Fruit fly (Drosophila melanogaster) whole organism, embryonic: Measurements from ENCODE around the gene Tre1.

Experiments
- CG10274 ChIP-seq: fragments of 200-800 bp; sonication (Bioruptor generic); optimal IDR thresholded peaks from 3 replicates; lab custom pipeline; 2017; ENCODE audit warnings: missing biosample characterization, mild to moderate bottlenecking, missing genetic modification characterization
- CG11723 ChIP-seq: fragments of 200-800 bp; sonication (Bioruptor generic); optimal IDR thresholded peaks from 2 replicates; lab custom pipeline; 2017; ENCODE audit warnings: missing biosample characterization, mild to moderate bottlenecking, missing genetic modification characterization
- CG13296 ChIP-seq: fragments of 200-800 bp; sonication (Bioruptor generic); optimal IDR thresholded peaks from 3 replicates; lab custom pipeline; 2018; ENCODE audit warnings: missing biosample characterization, mild to moderate bottlenecking, missing genetic modification characterization
- CG14050 ChIP-seq: fragments of 200-800 bp; sonication (Bioruptor generic); IDR thresholded peaks from 3 replicates; pipeline ENCODE4 v1.3.6; 2022; ENCODE audit warnings: missing biosample characterization, missing genetic modification characterization
- CG16813 ChIP-seq: fragments of 200-800 bp; sonication (Bioruptor generic); IDR thresholded peaks from 3 replicates; pipeline ENCODE4 v1.3.6; 2022; ENCODE audit warnings: missing biosample characterization, missing genetic modification characterization; ENCODE audit not compliant: partially characterized antibody
- CG17328 ChIP-seq: fragments of 200-800 bp; sonication (Bioruptor generic); IDR thresholded peaks from 2 replicates; pipeline ENCODE4 v1.3.6; 2022; ENCODE audit warnings: missing biosample characterization, missing genetic modification characterization
- CG1792 ChIP-seq: fragments of 200-800 bp; sonication (Bioruptor generic); optimal IDR thresholded peaks from 2 replicates; lab custom pipeline; 2016; ENCODE audit warnings: missing biosample characterization, missing genetic modification characterization
- CG2199 ChIP-seq: fragments of 200-800 bp; sonication (Bioruptor generic); IDR thresholded peaks from 3 replicates; pipeline ENCODE4 v1.3.6; 2022; ENCODE audit warnings: missing biosample characterization, missing genetic modification characterization
- CG32772 ChIP-seq: fragments of 200-800 bp; sonication (Bioruptor generic); IDR thresholded peaks from 2 replicates; pipeline ENCODE4 v1.3.6; 2022; ENCODE audit warnings: missing biosample characterization, missing genetic modification characterization
- CG4282 ChIP-seq: fragments of 200-800 bp; sonication (Bioruptor generic); optimal IDR thresholded peaks from 2 replicates; lab custom pipeline; 2016; ENCODE audit warnings: missing biosample characterization, missing genetic modification characterization
- CG4360 ChIP-seq: fragments of 200-800 bp; sonication (Bioruptor generic); IDR thresholded peaks from 2 replicates; pipeline ENCODE4 v1.3.6; 2022; ENCODE audit warnings: missing biosample characterization, missing genetic modification characterization
- CG4707 ChIP-seq: fragments of 200-800 bp; sonication (Bioruptor generic); optimal IDR thresholded peaks from 2 replicates; lab custom pipeline; 2018; ENCODE audit warnings: missing biosample characterization, mild to moderate bottlenecking, missing genetic modification characterization, moderate library complexity
- CG6254 ChIP-seq: fragments of 200-800 bp; sonication (Bioruptor generic); optimal IDR thresholded peaks from 3 replicates; lab custom pipeline; 2017; ENCODE audit warnings: mild to moderate bottlenecking, missing biosample characterization, missing genetic modification reagents, missing genetic modification characterization
- CG6791 ChIP-seq: fragments of 200-800 bp; sonication (Bioruptor generic); IDR thresholded peaks from 3 replicates; pipeline ENCODE4 v1.3.6; 2022; ENCODE audit warnings: missing biosample characterization, missing genetic modification characterization; ENCODE audit not compliant: partially characterized antibody
- CG7271 ChIP-seq: fragments of 200-800 bp; sonication (Bioruptor generic); optimal IDR thresholded peaks from 2 replicates; lab custom pipeline; 2018; ENCODE audit warnings: missing biosample characterization, mild to moderate bottlenecking, missing genetic modification characterization, moderate library complexity
- CG7987 ChIP-seq: fragments of 200-800 bp; sonication (Bioruptor generic); optimal IDR thresholded peaks from 2 replicates; lab custom pipeline; 2018; ENCODE audit warnings: missing biosample characterization, mild to moderate bottlenecking, missing genetic modification characterization, moderate library complexity
- CG9437 ChIP-seq: fragments of 200-800 bp; sonication (Bioruptor generic); optimal IDR thresholded peaks from 2 replicates; lab custom pipeline; 2018; ENCODE audit warnings: missing biosample characterization, mild to moderate bottlenecking, missing genetic modification characterization
- D19A ChIP-seq: fragments of 200-800 bp; optimal IDR thresholded peaks from 3 replicates; lab custom pipeline; 2019; ENCODE audit warnings: missing biosample characterization, mild to moderate bottlenecking, missing genetic modification characterization, moderate library complexity
- Deaf1 ChIP-seq: fragments of 200-800 bp; optimal IDR thresholded peaks from 3 replicates; lab custom pipeline; 2019; ENCODE audit warnings: missing biosample characterization, mild to moderate bottlenecking, missing genetic modification characterization, moderate library complexity
- Ets97D ChIP-seq: fragments of 200-800 bp; sonication (Bioruptor generic); optimal IDR thresholded peaks from 3 replicates; lab custom pipeline; 2016; ENCODE audit warnings: missing biosample characterization, missing genetic modification characterization
- Fer1 ChIP-seq: fragments of 200-800 bp; sonication (Bioruptor generic); optimal IDR thresholded peaks from 2 replicates; lab custom pipeline; 2017; ENCODE audit warnings: missing biosample characterization, mild to moderate bottlenecking, missing genetic modification characterization
- HLH4C ChIP-seq: fragments of 200-800 bp; sonication (Bioruptor generic); IDR thresholded peaks from 3 replicates; pipeline ENCODE4 v1.3.6; 2022; ENCODE audit warnings: missing biosample characterization, missing genetic modification characterization; ENCODE audit not compliant: partially characterized antibody
- HmgZ ChIP-seq: fragments of 200-800 bp; sonication (Bioruptor generic); optimal IDR thresholded peaks from 2 replicates; lab custom pipeline; 2018; ENCODE audit warnings: missing biosample characterization, mild to moderate bottlenecking, missing genetic modification characterization
- Hr51 ChIP-seq, 2 experiments: fragments of 200-800 bp; sonication (Bioruptor generic); optimal IDR thresholded peaks; 2 replicates in 1 of 2; 3 replicates in 1 of 2; lab custom pipeline; 2016 to 2018; ENCODE audit warnings: missing biosample characterization in 2 of 2, missing genetic modification characterization in 2 of 2, mild to moderate bottlenecking in 1 of 2, moderate library complexity in 1 of 2
- Lpt ChIP-seq: fragments of >200 bp; optimal IDR thresholded peaks from 2 replicates; lab custom pipeline; 2018; ENCODE audit warnings: missing biosample characterization, missing genetic modification characterization
- MBD-R2 ChIP-seq: fragments of 200-800 bp; sonication (Bioruptor generic); IDR thresholded peaks from 2 replicates; pipeline ENCODE4 v1.3.6; 2022; ENCODE audit warnings: missing biosample characterization, missing genetic modification characterization
- Max ChIP-seq: fragments of 200-800 bp; sonication (Bioruptor generic); optimal IDR thresholded peaks from 2 replicates; lab custom pipeline; 2016; ENCODE audit warnings: missing biosample characterization, mild to moderate bottlenecking, missing genetic modification characterization
- Meics ChIP-seq: fragments of 200-800 bp; sonication (Bioruptor generic); optimal IDR thresholded peaks from 2 replicates; lab custom pipeline; 2017; ENCODE audit warnings: missing biosample characterization, mild to moderate bottlenecking, missing genetic modification characterization
- Myb ChIP-seq: fragments of 200-800 bp; sonication (Bioruptor generic); optimal IDR thresholded peaks from 2 replicates; lab custom pipeline; 2016; ENCODE audit warnings: missing biosample characterization, missing genetic modification characterization
- Nf-YC ChIP-seq: fragments of 200-800 bp; optimal IDR thresholded peaks from 3 replicates; lab custom pipeline; 2019; ENCODE audit warnings: missing biosample characterization, mild to moderate bottlenecking, missing genetic modification characterization, moderate library complexity
- Optix ChIP-seq: fragments of 200-800 bp; sonication (Bioruptor generic); IDR thresholded peaks from 3 replicates; pipeline ENCODE4 v1.3.6; 2022; ENCODE audit warnings: missing biosample characterization, missing genetic modification characterization
- YL-1 ChIP-seq: fragments of 200-800 bp; sonication (Bioruptor generic); optimal IDR thresholded peaks from 3 replicates; lab custom pipeline; 2017; ENCODE audit warnings: missing biosample characterization, mild to moderate bottlenecking, missing genetic modification characterization
- al ChIP-seq: fragments of 200-800 bp; sonication (Bioruptor generic); IDR thresholded peaks from 2 replicates; pipeline ENCODE4 v1.3.6; 2022; ENCODE audit warnings: missing biosample characterization, missing genetic modification characterization
- ash1 ChIP-seq: fragments of 200-800 bp; sonication (Bioruptor generic); optimal IDR thresholded peaks from 2 replicates; lab custom pipeline; 2018; ENCODE audit warnings: missing biosample characterization, mild to moderate bottlenecking, missing genetic modification characterization
- btn ChIP-seq: fragments of 200-800 bp; sonication (Bioruptor generic); optimal IDR thresholded peaks from 2 replicates; lab custom pipeline; 2016; ENCODE audit warnings: missing biosample characterization, missing genetic modification characterization
- cas ChIP-seq: fragments of 200-800 bp; sonication (Bioruptor generic); IDR thresholded peaks from 2 replicates; pipeline ENCODE4 v1.3.6; 2022; ENCODE audit warnings: missing biosample characterization, missing genetic modification characterization
- chinmo ChIP-seq: fragments of 200-800 bp; sonication (Bioruptor generic); IDR thresholded peaks from 4 replicates; pipeline ENCODE4 v1.3.6; 2022; ENCODE audit warnings: missing biosample characterization, missing genetic modification characterization; ENCODE audit not compliant: partially characterized antibody
- dmrt11E ChIP-seq: fragments of 200-800 bp; sonication (Bioruptor generic); optimal IDR thresholded peaks from 3 replicates; lab custom pipeline; 2018; ENCODE audit warnings: missing biosample characterization, mild to moderate bottlenecking, missing genetic modification characterization, moderate library complexity
- en ChIP-seq: fragments of 200-800 bp; sonication (Bioruptor generic); optimal IDR thresholded peaks from 2 replicates; lab custom pipeline; 2016; ENCODE audit warnings: missing biosample characterization, missing genetic modification characterization
- hb ChIP-seq: fragments of 200-800 bp; sonication (Bioruptor generic); IDR thresholded peaks from 3 replicates; pipeline ENCODE4 v1.3.6; 2022; ENCODE audit warnings: missing biosample characterization, missing genetic modification characterization; ENCODE audit not compliant: partially characterized antibody
- kah ChIP-seq: fragments of 200-800 bp; sonication (Bioruptor generic); optimal IDR thresholded peaks from 2 replicates; lab custom pipeline; 2018; ENCODE audit warnings: missing biosample characterization, mild to moderate bottlenecking, missing genetic modification characterization
- lilli ChIP-seq: fragments of 200-800 bp; sonication (Bioruptor generic); optimal IDR thresholded peaks from 3 replicates; lab custom pipeline; 2016; ENCODE audit warnings: missing biosample characterization, missing genetic modification characterization
- nerfin-1 ChIP-seq: fragments of 200-800 bp; sonication (Bioruptor generic); optimal IDR thresholded peaks from 3 replicates; lab custom pipeline; 2019; ENCODE audit warnings: missing biosample characterization, mild to moderate bottlenecking, missing genetic modification characterization, moderate library complexity
- pros ChIP-seq: fragments of 200-800 bp; sonication (Bioruptor generic); optimal IDR thresholded peaks from 3 replicates; lab custom pipeline; 2019; ENCODE audit warnings: missing biosample characterization, mild to moderate bottlenecking, missing genetic modification characterization, moderate library complexity
- salm ChIP-seq: fragments of 200-800 bp; sonication (Bioruptor generic); optimal IDR thresholded peaks from 2 replicates; lab custom pipeline; 2018; ENCODE audit warnings: missing biosample characterization, mild to moderate bottlenecking, missing genetic modification characterization
- scrt ChIP-seq: fragments of 200-800 bp; sonication (Bioruptor generic); optimal IDR thresholded peaks from 2 replicates; lab custom pipeline; 2018; ENCODE audit warnings: missing biosample characterization, mild to moderate bottlenecking, missing genetic modification characterization, moderate library complexity
- sisA ChIP-seq: fragments of 200-800 bp; sonication (Bioruptor generic); IDR thresholded peaks from 2 replicates; pipeline ENCODE4 v1.3.6; 2022; ENCODE audit warnings: missing biosample characterization, missing genetic modification characterization
- slou ChIP-seq: fragments of 200-800 bp; sonication (Bioruptor generic); optimal IDR thresholded peaks from 3 replicates; lab custom pipeline; 2016; ENCODE audit warnings: missing biosample characterization, missing genetic modification characterization
- tio ChIP-seq: fragments of 200-800 bp; sonication (Bioruptor generic); optimal IDR thresholded peaks from 2 replicates; lab custom pipeline; 2017; ENCODE audit warnings: missing biosample characterization, missing genetic modification characterization, inconsistent platforms

Tre1 gene

dm6 chrX:5672243-5673051 lies 7.3 kb downstream of the Tre1 start, which contains the start of gene RpL35 (continued):
- TF ChIP-seq Nf-YC (tag; lab: Kevin White, UChicago): peak; percentile 30
- TF ChIP-seq btn (GFP tag; lab: Kevin White, UChicago): no peak
- no peak for TF ChIP-seq CG14050 (GFP tag; lab: Robert Waterston, UW)
- no peak for TF ChIP-seq tio (GFP tag; lab: Kevin White, UChicago)
- TF ChIP-seq Lpt (GFP tag; lab: Kevin White, UChicago): no peak
- peak; percentile 71 for TF ChIP-seq CG13296 (GFP tag; lab: Kevin White, UChicago)
- TF ChIP-seq CG16813 (GFP tag; lab: Robert Waterston, UW): peak; percentile 45; the same call in 2 of the 3 replicates
- TF ChIP-seq CG10274: peak; percentile 11
- peak; percentile 43 for TF ChIP-seq kah
- TF ChIP-seq HmgZ (tag; lab: Kevin White, UChicago): peak; percentile 48
- TF ChIP-seq Ets97D (GFP tag; lab: Kevin White, UChicago): peak; percentile 95
- no peak for TF ChIP-seq hb (GFP tag; lab: Robert Waterston, UW)
- no peak for TF ChIP-seq D19A
- peak; percentile 81 for TF ChIP-seq Max (GFP tag; lab: Kevin White, UChicago)
- TF ChIP-seq CG9437 (GFP tag; lab: Kevin White, UChicago): no peak
- TF ChIP-seq Optix (GFP tag; lab: Robert Waterston, UW): no peak
- TF ChIP-seq CG7987 (GFP tag; lab: Kevin White, UChicago): peak; percentile 51
- no peak for TF ChIP-seq pros
- peak; percentile 52 for TF ChIP-seq en
- no peak for TF ChIP-seq CG11723 (GFP tag; lab: Kevin White, UChicago)
- TF ChIP-seq HLH4C (GFP tag; lab: Robert Waterston, UW): no peak
- TF ChIP-seq lilli: peak; percentile 58
- TF ChIP-seq CG6254: peak; percentile 35
- TF ChIP-seq al (GFP tag; lab: Robert Waterston, UW): peak; percentile 31; the same call in 1 of the 2 replicates
- TF ChIP-seq CG6791 (GFP tag; lab: Robert Waterston, UW): no peak; the same call in 2 of the 3 replicates
- peak; percentile 65 for TF ChIP-seq Fer1 (GFP tag; lab: Kevin White, UChicago)
- TF ChIP-seq CG17328 (GFP tag; lab: Robert Waterston, UW): no peak
- TF ChIP-seq Hr51 (GFP tag; optimal IDR thresholded peaks at IDR 0.05; lab: Kevin White, UChicago): peak; percentile 10 to 35
- no peak for TF ChIP-seq CG32772 (GFP tag; lab: Robert Waterston, UW)
- TF ChIP-seq MBD-R2: no peak
- TF ChIP-seq nerfin-1: peak; percentile 57
- peak; percentile 51 for TF ChIP-seq Meics (GFP tag; lab: Kevin White, UChicago)
- TF ChIP-seq CG1792 (GFP tag; lab: Kevin White, UChicago): no peak
- no peak for TF ChIP-seq CG4707
- peak; percentile 1 for TF ChIP-seq Deaf1 (tag; lab: Kevin White, UChicago)
- peak; percentile 56 for TF ChIP-seq scrt
- peak; percentile 16 for TF ChIP-seq CG7271 (tag; lab: Kevin White, UChicago)
- TF ChIP-seq CG4360 (GFP tag; lab: Robert Waterston, UW): no peak
- peak; percentile 33 for TF ChIP-seq salm (tag; lab: Kevin White, UChicago)
- no peak for TF ChIP-seq sisA (GFP tag; lab: Robert Waterston, UW)
- peak; percentile 29 for TF ChIP-seq CG4282 (GFP tag; lab: Kevin White, UChicago)
- peak; percentile 91 for TF ChIP-seq YL-1 (GFP tag; lab: Kevin White, UChicago)
- no peak for TF ChIP-seq cas (GFP tag; lab: Robert Waterston, UW)
- TF ChIP-seq Myb (GFP tag; lab: Kevin White, UChicago): peak; percentile 35
- TF ChIP-seq dmrt11E (tag; lab: Kevin White, UChicago): no peak
- peak; percentile 10 for TF ChIP-seq ash1 (GFP tag; lab: Kevin White, UChicago)
- TF ChIP-seq CG2199: no peak
- no peak for TF ChIP-seq chinmo (GFP tag; lab: Robert Waterston, UW)
- no peak for TF ChIP-seq slou (GFP tag; lab: Kevin White, UChicago)
